Worm (Caenorhabditis elegans): Measurements from ENCODE around the gene C02E7.8.

DNA sequence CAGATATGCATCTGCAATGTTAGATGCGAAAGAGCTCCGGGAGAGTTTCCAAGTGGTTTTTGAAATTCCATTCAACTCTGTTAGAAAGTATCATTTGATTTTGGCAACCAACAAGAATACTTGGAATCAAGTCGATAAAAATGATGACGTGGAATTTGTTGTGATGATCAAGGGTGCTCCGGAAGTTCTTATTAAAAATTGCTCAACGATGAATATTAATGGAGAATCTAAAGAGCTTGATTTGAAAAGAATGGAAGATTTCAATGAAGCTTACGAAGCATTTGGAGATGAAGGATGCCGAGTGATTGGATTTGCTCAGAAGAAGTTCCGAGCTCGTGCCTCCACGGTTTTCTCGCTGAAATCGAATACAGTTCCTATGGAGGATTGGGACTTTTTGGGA lies 16.7 kb upstream of the C02E7.8 start:
- no peak for TF ChIP-seq B0310.2 (tag; optimal IDR thresholded peaks at IDR 0.05)
- no peak for TF ChIP-seq hmbx-1 (tag; optimal IDR thresholded peaks at IDR 0.05)
- TF ChIP-seq scrt-1 (GFP tag; IDR thresholded peaks at IDR 0.05), result no peak
- no peak for TF ChIP-seq ama-1 (optimal IDR thresholded peaks at IDR 0.05)
- no peak for TF ChIP-seq hmg-4 (GFP tag; optimal IDR thresholded peaks at IDR 0.05)
- no peak for TF ChIP-seq flt-1 (GFP tag; IDR thresholded peaks at IDR 0.05)
- no peak for TF ChIP-seq hnd-1 (tag; optimal IDR thresholded peaks at IDR 0.05)
- no peak for TF ChIP-seq tbx-37 (GFP tag; conservative IDR thresholded peaks at IDR 0.05)

All from whole organism, early embryonic.